Worm (Caenorhabditis elegans) whole organism, midembryonic: Measurements from ENCODE around the gene T16A1.2.

ENCODE experiments used
- cog-1 ChIP-seq: sonication (generic microtip); optimal IDR thresholded peaks from 2 replicates; lab custom pipeline; 2016; ENCODE audit warnings: missing genetic modification characterization, missing compliant biosample characterization
- flt-1 ChIP-seq: fragments of 200-800 bp; sonication (Bioruptor generic); IDR thresholded peaks from 2 replicates; pipeline ENCODE4 v1.3.6; 2022; ENCODE audit warnings: missing genetic modification characterization, missing compliant biosample characterization
- klf-2 ChIP-seq: fragments of 200-800 bp; sonication (Bioruptor generic); conservative IDR thresholded peaks from 2 replicates; pipeline ENCODE4 v1.3.6; 2022; ENCODE audit warnings: missing genetic modification reagents, missing genetic modification characterization, missing compliant biosample characterization
- med-1 ChIP-seq: sonication (generic microtip); optimal IDR thresholded peaks from 2 replicates; lab custom pipeline; 2017; ENCODE audit warnings: missing genetic modification characterization, mild to moderate bottlenecking, missing compliant biosample characterization, antibody characterized with exemption, missing genetic modification reagents; ENCODE audit not compliant: insufficient read depth
- tab-1 ChIP-seq: fragments of 200-800 bp; sonication (Bioruptor generic); IDR thresholded peaks from 2 replicates; pipeline ENCODE4 v1.3.6; 2022; ENCODE audit warnings: missing genetic modification characterization, missing compliant biosample characterization
- ztf-23 ChIP-seq: fragments of 200-800 bp; sonication (Bioruptor generic); IDR thresholded peaks from 2 replicates; pipeline ENCODE4 v1.3.6; 2022; ENCODE audit warnings: missing genetic modification reagents, missing genetic modification characterization, missing compliant biosample characterization
- ztf-29 ChIP-seq: fragments of 200-800 bp; sonication (Bioruptor generic); IDR thresholded peaks from 2 replicates; pipeline ENCODE4 v1.3.6; 2022; ENCODE audit warnings: missing genetic modification reagents, missing genetic modification characterization, missing compliant biosample characterization

DNA sequence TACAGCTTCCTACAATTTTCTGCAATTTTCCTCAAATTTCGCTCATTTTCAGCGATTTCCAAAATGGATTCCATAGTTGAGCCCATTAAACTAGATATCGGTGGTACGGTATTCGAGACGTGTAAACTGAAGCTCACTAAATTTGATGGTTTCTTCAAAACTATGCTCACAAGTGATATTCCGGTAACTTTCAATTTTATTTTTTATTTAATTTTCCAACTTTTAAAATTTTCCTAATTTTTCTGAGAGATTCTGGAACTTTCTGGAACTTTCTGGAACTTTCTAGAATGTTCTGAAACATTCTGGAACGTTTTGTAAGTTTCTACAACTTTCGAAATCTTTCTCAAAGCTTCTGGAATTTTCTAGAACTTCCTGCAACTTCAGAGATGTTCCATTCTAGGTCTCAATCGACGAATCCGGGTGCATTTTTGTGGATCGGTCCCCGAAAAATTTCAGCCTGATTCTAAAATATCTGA, 51.5 kb downstream of the T16A1.2 start, which contains the start of gene C40A11.2:
- TF ChIP-seq klf-2 (no peak), cog-1 (tag; lab: Kevin White, UChicago) (no peak), med-1 (no peak), ztf-29 (GFP tag; lab: Robert Waterston, UW) (no peak), tab-1 (GFP tag; lab: Robert Waterston, UW) (no peak), ztf-23 (GFP tag; lab: Robert Waterston, UW) (no peak), flt-1 (GFP tag; lab: Robert Waterston, UW) (no peak)
